Worm (Caenorhabditis elegans) whole organism, young adult: ENCODE data around the gene srj-21.

Experiments used
- B0336.3 ChIP-seq: fragments of 200-800 bp; sonication (Bioruptor generic); IDR thresholded peaks from 2 replicates; pipeline ENCODE4 v1.3.6; 2022; ENCODE audit warnings: missing genetic modification characterization, missing compliant biosample characterization
- C17E4.6 ChIP-seq: fragments of 200-800 bp; sonication (Bioruptor generic); IDR thresholded peaks from 2 replicates; pipeline ENCODE4 v1.3.6; 2022; ENCODE audit warnings: missing genetic modification reagents, missing genetic modification characterization, missing compliant biosample characterization
- F37B4.10 ChIP-seq: fragments of 200-800 bp; sonication (Bioruptor generic); IDR thresholded peaks from 2 replicates; pipeline ENCODE4 v1.3.6; 2022; ENCODE audit warnings: missing genetic modification characterization, missing compliant biosample characterization
- F49E8.2 ChIP-seq: sonication (generic microtip); optimal IDR thresholded peaks from 3 replicates; lab custom pipeline; 2017; ENCODE audit warnings: missing genetic modification characterization, mild to moderate bottlenecking, missing compliant biosample characterization, antibody characterized with exemption, moderate library complexity; ENCODE audit not compliant: insufficient read depth
- F52B5.7 ChIP-seq: sonication (generic microtip); optimal IDR thresholded peaks from 2 replicates; lab custom pipeline; 2016; ENCODE audit warnings: mild to moderate bottlenecking, missing genetic modification characterization, missing compliant biosample characterization
- K12H6.12 ChIP-seq: fragments of 200-800 bp; sonication (Bioruptor generic); optimal IDR thresholded peaks from 2 replicates; lab custom pipeline; 2018; ENCODE audit warnings: mild to moderate bottlenecking, missing genetic modification characterization, missing compliant biosample characterization
- T26A5.8 ChIP-seq: sonication (generic microtip); optimal IDR thresholded peaks from 2 replicates; lab custom pipeline; 2016; ENCODE audit warnings: missing genetic modification characterization, missing compliant biosample characterization
- Y67H2A.10 ChIP-seq: fragments of 200-800 bp; sonication (Bioruptor generic); conservative IDR thresholded peaks from 2 replicates; pipeline ENCODE4 v1.3.6; 2022; ENCODE audit warnings: missing genetic modification reagents, missing genetic modification characterization, missing compliant biosample characterization
- Y79H2A.3 ChIP-seq: fragments of 200-800 bp; sonication (Bioruptor generic); conservative IDR thresholded peaks from 2 replicates; pipeline ENCODE4 v1.3.6; 2022; ENCODE audit warnings: missing genetic modification reagents, missing genetic modification characterization, missing compliant biosample characterization
- ZK185.1 ChIP-seq: sonication (generic microtip); optimal IDR thresholded peaks from 2 replicates; lab custom pipeline; 2016; ENCODE audit warnings: mild to moderate bottlenecking, missing genetic modification characterization, missing compliant biosample characterization; ENCODE audit not compliant: poor library complexity, severe bottlenecking
- akir-1 ChIP-seq: fragments of 200-800 bp; sonication (Bioruptor generic); optimal IDR thresholded peaks from 2 replicates; lab custom pipeline; 2018; ENCODE audit warnings: mild to moderate bottlenecking, missing genetic modification characterization, moderate library complexity, missing compliant biosample characterization
- attf-3 ChIP-seq: fragments of 200-800 bp; sonication (Bioruptor generic); conservative IDR thresholded peaks from 2 replicates; pipeline ENCODE4 v1.3.6; 2022; ENCODE audit warnings: missing genetic modification reagents, missing genetic modification characterization, missing compliant biosample characterization
- attf-6 ChIP-seq: fragments of 200-800 bp; sonication (Bioruptor generic); IDR thresholded peaks from 2 replicates; pipeline ENCODE4 v1.3.6; 2022; ENCODE audit warnings: missing genetic modification reagents, missing genetic modification characterization, missing compliant biosample characterization
- cebp-2 ChIP-seq: fragments of 200-800 bp; sonication (Bioruptor generic); IDR thresholded peaks from 2 replicates; pipeline ENCODE4 v1.3.6; 2022; ENCODE audit warnings: missing genetic modification characterization, missing compliant biosample characterization
- ceh-79 ChIP-seq: sonication (generic microtip); optimal IDR thresholded peaks from 2 replicates; lab custom pipeline; 2017; ENCODE audit warnings: mild to moderate bottlenecking, missing genetic modification characterization, missing compliant biosample characterization
- die-1 ChIP-seq: sonication (generic microtip); optimal IDR thresholded peaks from 2 replicates; lab custom pipeline; 2016; ENCODE audit warnings: missing genotype, mild to moderate bottlenecking, missing genetic modification characterization, missing compliant biosample characterization
- dox-1 ChIP-seq: fragments of 200-800 bp; sonication (Bioruptor generic); IDR thresholded peaks from 2 replicates; pipeline ENCODE4 v1.3.6; 2022; ENCODE audit warnings: missing genetic modification reagents, missing genetic modification characterization, missing compliant biosample characterization
- efl-1 ChIP-seq: fragments of 150-350 bp; optimal IDR thresholded peaks from 2 replicates; lab custom pipeline; 2014; ENCODE audit warnings: missing biosample characterization, missing genetic modification reagents, missing genetic modification characterization
- hrde-1 ChIP-seq: sonication (generic microtip); optimal IDR thresholded peaks from 2 replicates; lab custom pipeline; 2016; ENCODE audit warnings: missing genetic modification characterization, mild to moderate bottlenecking, missing compliant biosample characterization, moderate library complexity, missing genotype, missing genetic modification reagents, borderline replicate concordance
- let-526 ChIP-seq: fragments of 200-800 bp; sonication (Bioruptor generic); IDR thresholded peaks from 2 replicates; pipeline ENCODE4 v1.3.6; 2022; ENCODE audit warnings: missing genetic modification reagents, missing genetic modification characterization, missing compliant biosample characterization
- lin-26 ChIP-seq: fragments of 200-800 bp; sonication (Bioruptor generic); IDR thresholded peaks from 2 replicates; pipeline ENCODE4 v1.3.6; 2022; ENCODE audit warnings: missing genetic modification reagents, missing genetic modification characterization, missing compliant biosample characterization
- lin-35 ChIP-seq, 3 experiments: fragments of 150-350 bp in 2 of 3; sonication (generic microtip) in 1 of 3; optimal IDR thresholded peaks; 2 replicates each; lab custom pipeline; 2014 to 2018; ENCODE audit warnings: missing biosample characterization in 3 of 3, missing genetic modification characterization in 3 of 3, missing genetic modification reagents in 3 of 3
- lin-40 ChIP-seq: sonication (generic microtip); optimal IDR thresholded peaks from 2 replicates; lab custom pipeline; 2016; ENCODE audit warnings: missing genetic modification characterization, mild to moderate bottlenecking, missing compliant biosample characterization, missing genotype, missing genetic modification reagents
- lsl-1 ChIP-seq: fragments of 200-800 bp; sonication (Bioruptor generic); optimal IDR thresholded peaks from 2 replicates; lab custom pipeline; 2018; ENCODE audit warnings: mild to moderate bottlenecking, missing genetic modification characterization, moderate library complexity, missing compliant biosample characterization
- lsy-27 ChIP-seq: sonication (generic microtip); optimal IDR thresholded peaks from 2 replicates; lab custom pipeline; 2017; ENCODE audit warnings: missing genetic modification characterization, mild to moderate bottlenecking, missing compliant biosample characterization, antibody characterized with exemption, missing genotype, borderline replicate concordance; ENCODE audit not compliant: insufficient read depth
- madf-6 ChIP-seq: fragments of 200-800 bp; sonication (Bioruptor generic); IDR thresholded peaks from 2 replicates; pipeline ENCODE4 v1.3.6; 2022; ENCODE audit warnings: missing genetic modification reagents, missing genetic modification characterization, missing compliant biosample characterization
- mxl-1 ChIP-seq: sonication (generic microtip); optimal IDR thresholded peaks from 2 replicates; lab custom pipeline; 2016; ENCODE audit warnings: missing genetic modification characterization, missing compliant biosample characterization
- nfya-1 ChIP-seq: sonication (generic microtip); optimal IDR thresholded peaks from 2 replicates; lab custom pipeline; 2017; ENCODE audit warnings: antibody characterized with exemption, missing compliant biosample characterization, missing genetic modification characterization, borderline replicate concordance; ENCODE audit not compliant: insufficient read depth
- nfya-2 ChIP-seq: fragments of 200-800 bp; sonication (Bioruptor generic); IDR thresholded peaks from 2 replicates; pipeline ENCODE4 v1.3.6; 2022; ENCODE audit warnings: missing genetic modification reagents, missing genetic modification characterization, missing compliant biosample characterization
- nfyb-1 ChIP-seq: fragments of 200-800 bp; sonication (Bioruptor generic); IDR thresholded peaks from 2 replicates; pipeline ENCODE4 v1.3.6; 2022; ENCODE audit warnings: missing genetic modification reagents, missing genetic modification characterization, missing compliant biosample characterization
- nhr-27 ChIP-seq: fragments of 200-800 bp; sonication (Bioruptor generic); optimal IDR thresholded peaks from 2 replicates; lab custom pipeline; 2018; ENCODE audit warnings: mild to moderate bottlenecking, missing genetic modification characterization, moderate library complexity, missing compliant biosample characterization
- rec-8 ChIP-seq, 2 experiments: sonication (generic microtip); optimal IDR thresholded peaks; 2 replicates each; lab custom pipeline; 2016; ENCODE audit warnings: mild to moderate bottlenecking in 2 of 2, missing genetic modification characterization in 2 of 2, missing genetic modification reagents in 2 of 2, missing genotype in 2 of 2, missing biosample characterization in 1 of 2, missing compliant biosample characterization in 1 of 2, moderate library complexity in 1 of 2
- repo-1 ChIP-seq: sonication (generic microtip); optimal IDR thresholded peaks from 2 replicates; lab custom pipeline; 2017; ENCODE audit warnings: mild to moderate bottlenecking, missing genetic modification characterization, missing compliant biosample characterization
- sdz-38 ChIP-seq: sonication (generic microtip); optimal IDR thresholded peaks from 2 replicates; lab custom pipeline; 2016; ENCODE audit warnings: missing genotype, missing genetic modification characterization, missing compliant biosample characterization
- sea-2 ChIP-seq: fragments of 200-800 bp; sonication (Bioruptor generic); IDR thresholded peaks from 2 replicates; pipeline ENCODE4 v1.3.6; 2022; ENCODE audit warnings: missing genetic modification characterization, missing compliant biosample characterization
- snpc-1.1 ChIP-seq: sonication (generic microtip); optimal IDR thresholded peaks from 2 replicates; lab custom pipeline; 2017; ENCODE audit warnings: missing genetic modification characterization, mild to moderate bottlenecking, missing compliant biosample characterization, antibody characterized with exemption, moderate library complexity, missing genotype, missing genetic modification reagents; ENCODE audit not compliant: insufficient read depth
- somi-1 ChIP-seq: fragments of 200-800 bp; sonication (Bioruptor generic); optimal IDR thresholded peaks from 2 replicates; lab custom pipeline; 2018; ENCODE audit warnings: mild to moderate bottlenecking, missing genetic modification characterization, missing compliant biosample characterization
- sptf-2 ChIP-seq: fragments of 200-800 bp; sonication (Bioruptor generic); optimal IDR thresholded peaks from 2 replicates; lab custom pipeline; 2018; ENCODE audit warnings: mild to moderate bottlenecking, missing genetic modification characterization, missing compliant biosample characterization
- tbx-9 ChIP-seq: sonication (generic microtip); optimal IDR thresholded peaks from 2 replicates; lab custom pipeline; 2016; ENCODE audit warnings: borderline replicate concordance, missing genetic modification characterization, inconsistent platforms, missing compliant biosample characterization
- unc-62 ChIP-seq: fragments of 150-350 bp; optimal IDR thresholded peaks from 2 replicates; lab custom pipeline; 2014; ENCODE audit warnings: missing biosample characterization, missing genetic modification reagents, missing genetic modification characterization
- ztf-3 ChIP-seq: fragments of 200-800 bp; sonication (Bioruptor generic); optimal IDR thresholded peaks from 2 replicates; lab custom pipeline; 2018; ENCODE audit warnings: mild to moderate bottlenecking, missing genetic modification characterization, missing compliant biosample characterization
- ztf-6 ChIP-seq: fragments of 200-800 bp; sonication (Bioruptor generic); IDR thresholded peaks from 2 replicates; pipeline ENCODE4 v1.3.6; 2022; ENCODE audit warnings: missing genetic modification reagents, missing genetic modification characterization, missing compliant biosample characterization

Gene srj-21

ce11 chrV:10758658-10759057, 13.5 kb downstream of the srj-21 start, which contains the start of gene F28H7.8:
F28H7.8 (plus strand) TSS chrV:10758958.
- TF ChIP-seq unc-62 (GFP tag; lab: Kevin White, UChicago) = no peak
- no peak for TF ChIP-seq B0336.3 (GFP tag; lab: Robert Waterston, UW)
- no peak for TF ChIP-seq F37B4.10 (GFP tag; lab: Robert Waterston, UW)
- TF ChIP-seq snpc-1.1 (tag; lab: Kevin White, UChicago) = no peak
- TF ChIP-seq lin-35 (GFP tag; optimal IDR thresholded peaks at IDR 0.05; lab: Kevin White, UChicago) = no peak
- no peak for TF ChIP-seq lin-40 (tag; lab: Kevin White, UChicago)
- no peak for TF ChIP-seq lsl-1 (GFP tag; lab: Kevin White, UChicago)
- no peak for TF ChIP-seq akir-1
- TF ChIP-seq rec-8 (tag; optimal IDR thresholded peaks at IDR 0.05; lab: Kevin White, UChicago) = no peak
- no peak for TF ChIP-seq hrde-1 (tag; lab: Kevin White, UChicago)
- no peak for TF ChIP-seq nfyb-1 (GFP tag; lab: Robert Waterston, UW)
- TF ChIP-seq lsy-27 (tag; lab: Kevin White, UChicago) = no peak
- no peak for TF ChIP-seq Y79H2A.3
- TF ChIP-seq, all 124 proteins: peak for 0

- TF ChIP-seq F52B5.7 (tag; lab: Kevin White, UChicago) (no peak), Y67H2A.10 (GFP tag; lab: Robert Waterston, UW) (no peak), nfya-2 (GFP tag; lab: Robert Waterston, UW) (no peak), K12H6.12 (tag; lab: Kevin White, UChicago) (no peak), tbx-9 (no peak), efl-1 (GFP tag; lab: Kevin White, UChicago) (no peak), ztf-3 (GFP tag; lab: Kevin White, UChicago) (no peak), cebp-2 (GFP tag; lab: Robert Waterston, UW) (no peak), lsl-1 (GFP tag; lab: Kevin White, UChicago) (no peak), ceh-79 (tag; lab: Kevin White, UChicago) (no peak), lin-26 (GFP tag; lab: Robert Waterston, UW) (no peak), nfya-1 (tag; lab: Kevin White, UChicago) (no peak), sptf-2 (no peak), nhr-27 (tag; lab: Kevin White, UChicago) (no peak), attf-3 (no peak)
These were observed 15.7 kb downstream of the srj-21 start for ce11 chrV:10760839-10761238.

DNA sequence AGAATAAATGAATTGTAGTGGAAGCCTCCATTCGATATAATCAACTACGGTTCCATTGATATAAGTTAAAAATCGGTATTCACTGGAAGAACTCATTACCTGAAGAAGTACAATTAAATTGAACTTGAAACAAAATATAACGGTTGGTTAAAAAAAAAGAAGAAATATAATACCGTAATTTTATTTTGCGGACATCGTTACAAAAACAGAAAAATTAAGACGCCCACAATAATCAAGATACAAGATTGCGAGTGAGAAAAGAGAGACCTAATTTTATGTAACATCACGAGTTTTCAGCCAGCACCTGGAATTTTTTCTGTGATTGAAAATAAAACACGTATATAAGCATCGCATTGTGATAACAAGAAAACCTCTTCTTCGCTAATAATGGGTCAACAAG, 17.6 kb downstream of the srj-21 start, which contains the start of gene sre-6:
Gene sre-6 (minus strand): TSS at position 101 of the 400 bp plus-strand sequence.
- TF ChIP-seq Y67H2A.10 (GFP tag; lab: Robert Waterston, UW) = no peak
- TF ChIP-seq sdz-38 (tag; lab: Kevin White, UChicago) = no peak
- no peak for TF ChIP-seq hrde-1 (tag; lab: Kevin White, UChicago)

- no peak for TF ChIP-seq sea-2 (GFP tag; lab: Robert Waterston, UW)
- TF ChIP-seq madf-6 = no peak
- TF ChIP-seq C17E4.6 = no peak
- TF ChIP-seq Y67H2A.10 (GFP tag; lab: Robert Waterston, UW) = no peak
- TF ChIP-seq F49E8.2 = no peak
- no peak for TF ChIP-seq attf-6 (GFP tag; lab: Robert Waterston, UW)
- no peak for TF ChIP-seq ZK185.1
- TF ChIP-seq T26A5.8 = no peak
- no peak for TF ChIP-seq mxl-1 (tag; lab: Kevin White, UChicago)
- no peak for TF ChIP-seq somi-1
- TF ChIP-seq let-526 (GFP tag; lab: Robert Waterston, UW) = no peak
- TF ChIP-seq lsy-27 (tag; lab: Kevin White, UChicago) = no peak
- no peak for TF ChIP-seq dox-1 (GFP tag; lab: Robert Waterston, UW)
- no peak for TF ChIP-seq repo-1
- no peak for TF ChIP-seq ztf-6 (GFP tag; lab: Robert Waterston, UW)
- TF ChIP-seq akir-1 = no peak
- no peak for TF ChIP-seq nfyb-1 (GFP tag; lab: Robert Waterston, UW)
- no peak for TF ChIP-seq die-1 (tag; lab: Kevin White, UChicago)
- TF ChIP-seq rec-8 (tag; optimal IDR thresholded peaks at IDR 0.05; lab: Kevin White, UChicago) = no peak
These were observed 18.9 kb downstream of the srj-21 start, which contains the start of gene ocr-1 for ce11 chrV:10764066-10764465. ocr-1 (plus strand) TSS chrV:10764366.
